Worm (Caenorhabditis elegans) whole organism, L4 larva: Measurements from ENCODE around the gene lin-12.
"Not testable (repeated sequence)": the region's sequence is repeated elsewhere in the genome, so short reads cannot be mapped to it uniquely, and the experiment has no call there.

Experiments
- D1046.2 ChIP-seq: fragments of 200-800 bp; sonication (Bioruptor generic); IDR thresholded peaks from 2 replicates; pipeline ENCODE4 v1.3.6; 2022; ENCODE audit warnings: missing genetic modification characterization, missing compliant biosample characterization
- F26F4.8 ChIP-seq: fragments of 200-800 bp; sonication (Bioruptor generic); conservative IDR thresholded peaks from 2 replicates; pipeline ENCODE4 v1.3.6; 2022; ENCODE audit warnings: missing genetic modification characterization, missing compliant biosample characterization
- Y105C5A.15 ChIP-seq: fragments of 200-800 bp; sonication (Bioruptor generic); IDR thresholded peaks from 2 replicates; pipeline ENCODE4 v1.3.6; 2022; ENCODE audit warnings: missing genetic modification characterization, missing compliant biosample characterization
- Y48G9A.11 ChIP-seq: fragments of 200-800 bp; sonication (Bioruptor generic); IDR thresholded peaks from 2 replicates; pipeline ENCODE4 v1.3.6; 2022; ENCODE audit warnings: missing genetic modification reagents, missing genetic modification characterization, missing compliant biosample characterization
- ZK337.2 ChIP-seq: fragments of 200-800 bp; sonication (Bioruptor generic); IDR thresholded peaks from 2 replicates; pipeline ENCODE4 v1.3.6; 2022; ENCODE audit warnings: missing genetic modification reagents, missing genetic modification characterization, missing compliant biosample characterization
- ZK546.5 ChIP-seq, 2 experiments: sonication (generic microtip); optimal IDR thresholded peaks; 2 replicates each; lab custom pipeline; 2017; ENCODE audit warnings: missing biosample characterization in 2 of 2, missing genetic modification characterization in 2 of 2
- aha-1 ChIP-seq: fragments of 150-350 bp; peaks from one replicate; lab custom pipeline; 2014; ENCODE audit warnings: missing biosample characterization, missing genetic modification characterization
- arid-1 ChIP-seq: fragments of 200-800 bp; sonication (Bioruptor generic); conservative IDR thresholded peaks from 2 replicates; pipeline ENCODE4 v1.3.6; 2022; ENCODE audit warnings: missing genetic modification reagents, missing genetic modification characterization, missing compliant biosample characterization
- ceh-20 ChIP-seq: fragments of 200-800 bp; sonication (Bioruptor generic); IDR thresholded peaks from 2 replicates; pipeline ENCODE4 v1.3.6; 2022; ENCODE audit warnings: missing genetic modification reagents, missing genetic modification characterization, missing compliant biosample characterization
- ctbp-1 ChIP-seq: fragments of 200-800 bp; sonication (Bioruptor generic); IDR thresholded peaks from 2 replicates; pipeline ENCODE4 v1.3.6; 2022; ENCODE audit warnings: missing genetic modification reagents, missing genetic modification characterization, missing compliant biosample characterization
- daf-8 ChIP-seq: fragments of 200-800 bp; sonication (Bioruptor generic); IDR thresholded peaks from 2 replicates; pipeline ENCODE4 v1.3.6; 2022; ENCODE audit warnings: missing genetic modification characterization, missing compliant biosample characterization
- dmd-8 ChIP-seq: fragments of 200-800 bp; sonication (Bioruptor generic); IDR thresholded peaks from 2 replicates; pipeline ENCODE4 v1.3.6; 2022; ENCODE audit warnings: missing genetic modification characterization, missing compliant biosample characterization
- dmd-9 ChIP-seq: fragments of 200-800 bp; sonication (Bioruptor generic); IDR thresholded peaks from 2 replicates; pipeline ENCODE4 v1.3.6; 2022; ENCODE audit warnings: missing genetic modification reagents, missing genetic modification characterization, missing compliant biosample characterization
- egl-43 ChIP-seq: fragments of 200-800 bp; sonication (Bioruptor generic); IDR thresholded peaks from 2 replicates; pipeline ENCODE4 v1.3.6; 2022; ENCODE audit warnings: missing genetic modification reagents, missing genetic modification characterization, missing compliant biosample characterization
- fkh-10 ChIP-seq: fragments of 150-350 bp; optimal IDR thresholded peaks from 2 replicates; lab custom pipeline; 2014; ENCODE audit warnings: missing biosample characterization, missing genetic modification reagents, missing genetic modification characterization
- hmg-1.1 ChIP-seq: fragments of 200-800 bp; sonication (Bioruptor generic); IDR thresholded peaks from 2 replicates; pipeline ENCODE4 v1.3.6; 2022; ENCODE audit warnings: missing genetic modification reagents, missing genetic modification characterization, missing compliant biosample characterization
- lim-7 ChIP-seq: fragments of 200-800 bp; sonication (Bioruptor generic); IDR thresholded peaks from 2 replicates; pipeline ENCODE4 v1.3.6; 2022; ENCODE audit warnings: missing genetic modification characterization, missing compliant biosample characterization
- lin-1 ChIP-seq: fragments of 200-800 bp; sonication (Bioruptor generic); IDR thresholded peaks from 2 replicates; pipeline ENCODE4 v1.3.6; 2022; ENCODE audit warnings: missing genetic modification reagents, missing genetic modification characterization, missing compliant biosample characterization
- lin-38 ChIP-seq: fragments of 200-800 bp; sonication (Bioruptor generic); IDR thresholded peaks from 2 replicates; pipeline ENCODE4 v1.3.6; 2022; ENCODE audit warnings: missing genetic modification reagents, missing genetic modification characterization, missing compliant biosample characterization
- lsy-2 ChIP-seq, 2 experiments: fragments of 150-350 bp in 1 of 2; sonication (generic microtip) in 1 of 2; optimal IDR thresholded peaks; 2 replicates each; lab custom pipeline; 2014 to 2017; ENCODE audit warnings: missing biosample characterization in 2 of 2, missing genetic modification characterization in 2 of 2
- madf-5 ChIP-seq, 2 experiments: fragments of 200-800 bp; sonication (Bioruptor generic); IDR thresholded peaks; 2 replicates each; pipeline ENCODE4 v1.3.6; 2022; ENCODE audit warnings: missing compliant biosample characterization in 2 of 2, missing genetic modification characterization in 2 of 2
- madf-9 ChIP-seq: fragments of 200-800 bp; sonication (Bioruptor generic); conservative IDR thresholded peaks from 2 replicates; pipeline ENCODE4 v1.3.6; 2022; ENCODE audit warnings: missing genetic modification reagents, missing genetic modification characterization, missing compliant biosample characterization
- mdl-1 ChIP-seq, 2 experiments: fragments of 150-350 bp in 1 of 2; sonication (generic microtip) in 1 of 2; optimal IDR thresholded peaks; 2 replicates each; lab custom pipeline; 2014 to 2017; ENCODE audit warnings: missing biosample characterization in 2 of 2, missing genetic modification characterization in 2 of 2
- mdt-29 ChIP-seq: fragments of 200-800 bp; sonication (Bioruptor generic); IDR thresholded peaks from 2 replicates; pipeline ENCODE4 v1.3.6; 2022; ENCODE audit warnings: missing genetic modification reagents, missing genetic modification characterization, missing compliant biosample characterization
- mep-1 ChIP-seq: fragments of 150-350 bp; sonication (generic microtip); optimal IDR thresholded peaks from 3 replicates; lab custom pipeline; 2014; ENCODE audit warnings: missing biosample characterization, missing genetic modification characterization
- mes-2 ChIP-seq: sonication (generic microtip); optimal IDR thresholded peaks from 2 replicates; lab custom pipeline; 2016; ENCODE audit warnings: missing genotype, mild to moderate bottlenecking, missing genetic modification characterization, missing compliant biosample characterization; ENCODE audit not compliant: poor library complexity, severe bottlenecking
- mxl-2 ChIP-seq: fragments of 200-800 bp; sonication (Bioruptor generic); conservative IDR thresholded peaks from 2 replicates; pipeline ENCODE4 v1.3.6; 2022; ENCODE audit warnings: missing genetic modification reagents, missing genetic modification characterization, missing compliant biosample characterization
- nhr-42 ChIP-seq: fragments of 200-800 bp; sonication (Bioruptor generic); IDR thresholded peaks from 2 replicates; pipeline ENCODE4 v1.3.6; 2022; ENCODE audit warnings: missing genetic modification characterization, missing compliant biosample characterization
- pha-4 ChIP-seq, 2 experiments: fragments of 150-350 bp in 1 of 2; fragments of 200-800 bp in 1 of 2; sonication (Bioruptor generic) in 1 of 2; IDR thresholded peaks in 1 of 2; optimal IDR thresholded peaks in 1 of 2; 2 replicates each; pipeline versions ENCODE4 v1.3.6 to Lab custom; 2014 to 2022; ENCODE audit warnings: missing genetic modification characterization in 2 of 2, missing genetic modification reagents in 2 of 2, missing biosample characterization in 1 of 2, missing compliant biosample characterization in 1 of 2
- php-3 ChIP-seq: fragments of 200-800 bp; sonication (Bioruptor generic); IDR thresholded peaks from 2 replicates; pipeline ENCODE4 v1.3.6; 2022; ENCODE audit warnings: missing genetic modification reagents, missing genetic modification characterization, missing compliant biosample characterization
- saeg-2 ChIP-seq: fragments of 200-800 bp; sonication (Bioruptor generic); IDR thresholded peaks from 2 replicates; pipeline ENCODE4 v1.3.6; 2022; ENCODE audit warnings: missing genetic modification reagents, missing genetic modification characterization, missing compliant biosample characterization
- set-16 ChIP-seq: fragments of 200-800 bp; sonication (Bioruptor generic); IDR thresholded peaks from 2 replicates; pipeline ENCODE4 v1.3.6; 2022; ENCODE audit warnings: missing genetic modification reagents, missing genetic modification characterization, missing compliant biosample characterization
- snpc-1.2 ChIP-seq: fragments of 200-800 bp; sonication (Bioruptor generic); IDR thresholded peaks from 2 replicates; pipeline ENCODE4 v1.3.6; 2022; ENCODE audit warnings: missing genetic modification reagents, missing genetic modification characterization, missing compliant biosample characterization
- tra-1 ChIP-seq: fragments of 200-800 bp; sonication (Bioruptor generic); IDR thresholded peaks from 2 replicates; pipeline ENCODE4 v1.3.6; 2022; ENCODE audit warnings: missing genetic modification reagents, missing genetic modification characterization, missing compliant biosample characterization
- vab-7 ChIP-seq: fragments of 200-800 bp; sonication (Bioruptor generic); IDR thresholded peaks from 2 replicates; pipeline ENCODE4 v1.3.6; 2022; ENCODE audit warnings: missing genetic modification reagents, missing genetic modification characterization, missing compliant biosample characterization
- zfp-3 ChIP-seq: fragments of 200-800 bp; sonication (Bioruptor generic); conservative IDR thresholded peaks from 2 replicates; pipeline ENCODE4 v1.3.6; 2022; ENCODE audit warnings: missing genetic modification reagents, missing genetic modification characterization, missing compliant biosample characterization

Gene lin-12

DNA sequence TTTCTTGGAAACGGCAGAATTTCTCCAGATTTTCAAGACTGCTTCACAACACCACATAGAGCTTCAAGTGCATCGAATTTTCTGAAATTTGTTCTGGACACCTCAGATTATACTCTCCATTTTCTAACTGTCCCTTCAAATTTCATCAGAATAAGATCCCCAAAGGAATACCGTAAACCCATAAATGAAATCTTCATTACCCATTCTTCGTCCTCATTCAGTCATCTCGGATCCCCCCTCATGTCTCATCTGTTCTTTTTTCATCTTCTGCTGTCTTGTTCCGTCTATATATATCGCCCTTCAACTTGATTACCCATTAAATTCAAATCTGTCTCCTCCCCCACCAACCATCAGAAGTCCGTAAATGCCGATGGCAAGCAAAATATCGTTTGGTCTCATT lies 42.8 kb upstream of the lin-12 start:
- peak; percentile 97 for TF ChIP-seq aha-1
- TF ChIP-seq D1046.2 (GFP tag; lab: Robert Waterston, UW), result no peak

DNA sequence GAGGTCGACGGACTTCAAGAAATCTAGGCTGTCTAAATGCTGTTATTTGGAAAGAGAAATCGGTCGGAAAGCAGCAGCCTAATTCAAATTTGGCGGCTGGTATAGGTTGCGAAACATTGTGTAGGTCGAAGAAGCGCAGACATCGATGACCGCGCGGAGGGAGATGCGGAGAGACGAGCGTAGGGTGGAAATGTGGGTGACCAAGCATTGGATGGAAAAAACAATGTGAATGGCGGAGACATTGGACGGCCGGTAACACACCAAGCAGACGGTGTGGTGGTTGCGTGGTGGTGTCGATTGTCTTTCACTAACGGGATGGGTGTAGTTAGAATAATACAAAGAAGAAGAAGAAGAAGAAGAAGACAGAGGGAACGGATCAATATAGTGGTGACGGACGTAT lies 41.2 kb upstream of the lin-12 start:
- TF ChIP-seq egl-43 (GFP tag; lab: Robert Waterston, UW), result no peak
- no peak for TF ChIP-seq lsy-2 (tag; optimal IDR thresholded peaks at IDR 0.05; lab: Kevin White, UChicago)
- TF ChIP-seq madf-9 (GFP tag; lab: Robert Waterston, UW), result no peak
- no peak for TF ChIP-seq fkh-10 (GFP tag; lab: Kevin White, UChicago)
- no peak for TF ChIP-seq ZK546.5 (tag; optimal IDR thresholded peaks at IDR 0.05; lab: Kevin White, UChicago)
- no peak for TF ChIP-seq aha-1
- no peak for TF ChIP-seq mdl-1 (tag; optimal IDR thresholded peaks at IDR 0.05; lab: Kevin White, UChicago)
- TF ChIP-seq daf-8 (GFP tag; lab: Robert Waterston, UW), result no peak

DNA sequence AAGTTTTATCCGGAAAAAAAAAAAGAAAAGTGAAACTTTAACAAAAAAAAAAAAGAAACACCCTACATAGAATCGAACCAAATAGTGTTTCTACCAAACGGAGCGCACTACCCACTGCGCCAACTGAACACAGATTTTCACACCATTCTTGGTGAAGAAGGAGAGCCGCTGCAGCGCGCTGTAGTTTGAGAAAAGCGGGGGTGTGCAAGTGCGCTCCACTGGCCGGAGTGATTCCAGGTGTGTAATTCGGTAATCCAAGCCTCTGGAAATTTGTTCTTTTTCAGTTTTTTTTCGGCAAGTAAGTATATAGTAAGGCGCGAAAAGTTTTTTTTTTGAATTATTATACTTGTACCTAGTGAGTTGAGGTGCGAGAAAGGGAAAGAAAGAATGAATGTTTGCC lies 39.6 kb upstream of the lin-12 start:
- TF ChIP-seq mdt-29 (GFP tag; lab: Robert Waterston, UW) (peak; percentile 76), lim-7 (GFP tag; lab: Robert Waterston, UW) (peak; percentile 89), dmd-8 (GFP tag; lab: Robert Waterston, UW) (peak; percentile 92), Y48G9A.11 (peak; percentile 57; the same call in 1 of the 2 replicates), zfp-3 (GFP tag; lab: Robert Waterston, UW) (0 out of 2 replicates have a peak, but pooled peaks have one; percentile 47), vab-7 (GFP tag; lab: Robert Waterston, UW) (peak; percentile 78), snpc-1.2 (GFP tag; lab: Robert Waterston, UW) (peak; percentile 46), lin-38 (GFP tag; lab: Robert Waterston, UW) (peak; percentile 97), ZK337.2 (0 out of 2 replicates have a peak, but pooled peaks have one; percentile 45), D1046.2 (GFP tag; lab: Robert Waterston, UW) (peak; percentile 72; the same call in 1 of the 2 replicates), hmg-1.1 (peak; percentile 67), Y105C5A.15 (GFP tag; lab: Robert Waterston, UW) (0 out of 2 replicates have a peak, but pooled peaks have one; percentile 27), set-16 (GFP tag; lab: Robert Waterston, UW) (peak; percentile 51), madf-5 (GFP tag; IDR thresholded peaks at IDR 0.05; lab: Robert Waterston, UW) (peak; percentile 57 to 83; a peak in 2 of 4 replicates), php-3 (GFP tag; lab: Robert Waterston, UW) (peak; percentile 50), arid-1 (GFP tag; lab: Robert Waterston, UW) (peak; percentile 77), pha-4 (GFP tag; IDR thresholded peaks at IDR 0.05; lab: Robert Waterston, UW) (peak; percentile 92), tra-1 (peak; percentile 59; the same call in 1 of the 2 replicates), mxl-2 (GFP tag; lab: Robert Waterston, UW) (0 out of 2 replicates have a peak, but pooled peaks have one; percentile 51), dmd-9 (peak; percentile 52; the same call in 1 of the 2 replicates), ceh-20 (GFP tag; lab: Robert Waterston, UW) (0 out of 2 replicates have a peak, but pooled peaks have one; percentile 29), lin-1 (GFP tag; lab: Robert Waterston, UW) (peak; percentile 79; the same call in 1 of the 2 replicates), egl-43 (GFP tag; lab: Robert Waterston, UW) (peak; percentile 88), saeg-2 (GFP tag; lab: Robert Waterston, UW) (peak; percentile 73; the same call in 1 of the 2 replicates), nhr-42 (GFP tag; lab: Robert Waterston, UW) (peak; percentile 78), mep-1 (peak; percentile 13), mes-2 (tag; lab: Kevin White, UChicago) (peak; percentile 18), F26F4.8 (GFP tag; lab: Robert Waterston, UW) (peak; percentile 77), madf-9 (GFP tag; lab: Robert Waterston, UW) (0 out of 2 replicates have a peak, but pooled peaks have one; percentile 4), ctbp-1 (GFP tag; lab: Robert Waterston, UW) (peak; percentile 79)
- not testable (repeated sequence) for TF ChIP-seq pha-4 (tag; optimal IDR thresholded peaks at IDR 0.05; lab: Kevin White, UChicago)
